Worm (Caenorhabditis elegans) whole organism, midembryonic: ENCODE data around the gene pxf-1.

Source experiments
- flt-1 ChIP-seq: fragments of 200-800 bp; sonication (Bioruptor generic); IDR thresholded peaks from 2 replicates; pipeline ENCODE4 v1.3.6; 2022; ENCODE audit warnings: missing genetic modification characterization, missing compliant biosample characterization
- klf-2 ChIP-seq: fragments of 200-800 bp; sonication (Bioruptor generic); conservative IDR thresholded peaks from 2 replicates; pipeline ENCODE4 v1.3.6; 2022; ENCODE audit warnings: missing genetic modification reagents, missing genetic modification characterization, missing compliant biosample characterization
- med-1 ChIP-seq: sonication (generic microtip); optimal IDR thresholded peaks from 2 replicates; lab custom pipeline; 2017; ENCODE audit warnings: missing genetic modification characterization, mild to moderate bottlenecking, missing compliant biosample characterization, antibody characterized with exemption, missing genetic modification reagents; ENCODE audit not compliant: insufficient read depth

- TF ChIP-seq flt-1 (GFP tag; lab: Robert Waterston, UW), result no peak
- no peak for TF ChIP-seq klf-2 (GFP tag; lab: Robert Waterston, UW)
- TF ChIP-seq med-1, result no peak
These were observed 23.6 kb downstream of the pxf-1 start, which contains the start of gene tsp-12 for ce11 chrIV:10150552-10151004.
